Worm (Caenorhabditis elegans) whole organism, L3 larva: Measurements from ENCODE around the gene rap-2.

Experiments
- elt-3 ChIP-seq, 3 experiments: fragments of 150-350 bp in 1 of 3; sonication (generic microtip) in 2 of 3; optimal IDR thresholded peaks; 2 replicates in 2 of 3; 4 replicates in 1 of 3; lab custom pipeline; 2014 to 2017; ENCODE audit warnings: missing biosample characterization in 3 of 3, missing genetic modification characterization in 3 of 3
- lin-15B ChIP-seq: fragments of 150-350 bp; optimal IDR thresholded peaks from 2 replicates; lab custom pipeline; 2014; ENCODE audit warnings: missing biosample characterization, missing genetic modification characterization
- tbx-2 ChIP-seq: sonication (generic microtip); optimal IDR thresholded peaks from 2 replicates; lab custom pipeline; 2016; ENCODE audit warnings: mild to moderate bottlenecking, missing genetic modification characterization, missing compliant biosample characterization

The rap-2 gene

DNA sequence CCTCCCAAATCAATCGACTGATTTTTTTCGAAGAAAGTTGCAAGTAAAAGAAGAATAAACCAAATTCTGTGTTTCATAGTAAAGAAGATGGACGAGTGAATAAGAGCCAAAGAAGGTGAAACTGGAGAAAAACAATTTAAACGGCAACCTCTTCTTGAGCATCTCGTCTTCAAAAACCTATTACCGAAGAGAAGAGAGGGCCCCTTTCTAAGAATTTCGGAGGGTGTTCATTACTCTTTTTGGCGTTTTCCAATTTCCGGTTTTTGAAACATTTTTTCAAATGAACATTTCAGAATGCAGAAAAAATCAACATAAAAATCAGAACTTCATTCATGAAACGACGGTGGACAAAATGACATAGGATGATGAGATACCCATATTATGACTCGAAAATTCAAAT, 52.3 kb downstream of the rap-2 start, which contains the start of gene nmr-2:
TSS of gene nmr-2 (minus strand) at position 101 of the 400 bp plus-strand sequence.
- TF ChIP-seq tbx-2 (tag; lab: Kevin White, UChicago) (no peak), elt-3 (tag; optimal IDR thresholded peaks at IDR 0.05; lab: Kevin White, UChicago) (no peak), lin-15B (tag; lab: Kevin White, UChicago) (no peak)
